Comparison of ENCODE assay signal across 2 fruit fly cellular contexts in the genomic region with DNA sequence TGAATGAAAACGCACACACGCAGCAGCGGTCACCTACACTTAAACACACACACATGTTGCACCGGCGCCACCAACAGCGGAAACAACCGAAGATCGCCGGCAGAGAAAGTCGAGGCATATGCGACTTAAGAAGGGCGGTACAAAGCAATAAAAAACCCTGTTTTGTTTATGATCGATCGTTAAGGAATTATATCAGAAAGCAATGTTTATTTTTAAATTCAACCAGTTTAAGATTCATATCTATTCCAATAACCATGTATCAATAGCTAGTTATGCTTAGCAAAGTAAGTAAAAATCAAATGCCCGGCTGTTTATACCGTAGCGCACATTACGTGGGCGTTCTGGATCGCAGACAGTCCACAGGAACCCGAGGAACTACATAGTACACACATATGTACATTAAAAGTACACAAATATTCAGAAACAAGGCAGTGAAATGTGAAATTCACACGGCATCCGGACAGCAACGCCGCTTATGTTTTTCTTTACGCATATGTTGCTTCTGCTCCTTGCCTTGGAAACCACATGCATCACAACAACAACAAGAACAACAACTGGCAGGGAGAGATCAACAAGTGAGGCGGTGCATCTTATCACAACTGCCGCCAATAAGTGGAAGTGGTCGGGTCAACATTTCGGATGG.
TF ChIP-seq lines count a peak whose summit lies in the region.

No protein-coding gene starts in this region.

TF ChIP-seq in whole organism, embryonic, 481 proteins besides CTCF, POLR2A, EP300 and RAD21 (continued from another document and continues in another):
- TF ChIP-seq sd (tag; optimal IDR thresholded peaks at IDR 0.05; lab: Kevin White, UChicago), result peak; percentile 80
- TF ChIP-seq CG34224 (GFP tag; IDR thresholded peaks at IDR 0.05; lab: Robert Waterston, UW; ENCODE audit: partially characterized antibody), result no peak
- peak; percentile 94 for TF ChIP-seq CG13123 (GFP tag; optimal IDR thresholded peaks at IDR 0.05; lab: Kevin White, UChicago)
- TF ChIP-seq CG2712 (tag; optimal IDR thresholded peaks at IDR 0.05; lab: Kevin White, UChicago), result peak; percentile 99
- TF ChIP-seq aop (GFP tag; IDR thresholded peaks at IDR 0.05; lab: Robert Waterston, UW), result peak; percentile 96
- peak; percentile 100 for TF ChIP-seq sens (GFP tag; lab: Kevin White, UChicago)
- TF ChIP-seq wdn (GFP tag; IDR thresholded peaks at IDR 0.05; lab: Robert Waterston, UW), result peak; percentile 87
- peak; percentile 47; the same call in 1 of the 2 replicates for TF ChIP-seq Poxn (GFP tag; IDR thresholded peaks at IDR 0.05; lab: Robert Waterston, UW)
- peak; percentile 97 for TF ChIP-seq CG30431 (GFP tag; optimal IDR thresholded peaks at IDR 0.05; lab: Kevin White, UChicago)
- TF ChIP-seq fu2 (GFP tag; optimal IDR thresholded peaks at IDR 0.05; lab: Kevin White, UChicago), result peak; percentile 90
- TF ChIP-seq Lim3 (GFP tag; IDR thresholded peaks at IDR 0.05; lab: Robert Waterston, UW), result peak; percentile 87; the same call in 1 of the 2 replicates
- TF ChIP-seq hkb (optimal IDR thresholded peaks at IDR 0.05; lab: Kevin White, UChicago), result peak; percentile 81
- TF ChIP-seq hkb (GFP tag; IDR thresholded peaks at IDR 0.05; lab: Robert Waterston, UW), result peak; percentile 97
- TF ChIP-seq CG15479 (GFP tag; optimal IDR thresholded peaks at IDR 0.05; lab: Kevin White, UChicago), result peak; percentile 98
- TF ChIP-seq stc (GFP tag; IDR thresholded peaks at IDR 0.05; lab: Robert Waterston, UW), result peak; percentile 97
- TF ChIP-seq CG18476 (GFP tag; optimal IDR thresholded peaks at IDR 0.05; lab: Kevin White, UChicago), result peak; percentile 97
- TF ChIP-seq CG7372 (GFP tag; IDR thresholded peaks at IDR 0.05; lab: Robert Waterston, UW), result peak; percentile 94
- TF ChIP-seq GATAe (GFP tag; conservative IDR thresholded peaks at IDR 0.05; lab: Robert Waterston, UW), result peak; percentile 78
- TF ChIP-seq Fer1 (GFP tag; optimal IDR thresholded peaks at IDR 0.05; lab: Kevin White, UChicago), result peak; percentile 94
- TF ChIP-seq CG2889 (GFP tag; IDR thresholded peaks at IDR 0.05; lab: Robert Waterston, UW), result peak; percentile 91
- TF ChIP-seq wek (GFP tag; optimal IDR thresholded peaks at IDR 0.05; lab: Kevin White, UChicago), result peak; percentile 87
- peak; percentile 93 for TF ChIP-seq dm (GFP tag; optimal IDR thresholded peaks at IDR 0.05; lab: Kevin White, UChicago)
- TF ChIP-seq HmgD (GFP tag; optimal IDR thresholded peaks at IDR 0.05; lab: Kevin White, UChicago), result peak; percentile 95
- peak; percentile 59 for TF ChIP-seq bigmax (GFP tag; optimal IDR thresholded peaks at IDR 0.05; lab: Kevin White, UChicago)
- TF ChIP-seq CG11398 (GFP tag; optimal IDR thresholded peaks at IDR 0.05; lab: Kevin White, UChicago), result peak; percentile 96
- peak; percentile 97 for TF ChIP-seq wor (GFP tag; IDR thresholded peaks at IDR 0.05; lab: Robert Waterston, UW)
- TF ChIP-seq al (GFP tag; IDR thresholded peaks at IDR 0.05; lab: Robert Waterston, UW), result peak; percentile 89
- peak; percentile 94 for TF ChIP-seq disco-r (GFP tag; optimal IDR thresholded peaks at IDR 0.05; lab: Kevin White, UChicago)
- TF ChIP-seq pho (GFP tag; optimal IDR thresholded peaks at IDR 0.05; lab: Kevin White, UChicago), result peak; percentile 92
- TF ChIP-seq gcm (GFP tag; optimal IDR thresholded peaks at IDR 0.05; lab: Kevin White, UChicago), result peak; percentile 97
- peak; percentile 98 for TF ChIP-seq CG10654 (GFP tag; optimal IDR thresholded peaks at IDR 0.05; lab: Kevin White, UChicago)
- TF ChIP-seq Rfx (GFP tag; IDR thresholded peaks at IDR 0.05; lab: Robert Waterston, UW), result peak; percentile 93
- peak; percentile 93 for TF ChIP-seq CG1024 (GFP tag; IDR thresholded peaks at IDR 0.05; lab: Robert Waterston, UW)
- TF ChIP-seq sisA (GFP tag; IDR thresholded peaks at IDR 0.05; lab: Robert Waterston, UW), result peak; percentile 96
- peak; percentile 86 for TF ChIP-seq CG9437 (GFP tag; optimal IDR thresholded peaks at IDR 0.05; lab: Kevin White, UChicago)
- peak; percentile 98 for TF ChIP-seq CG1529 (GFP tag; optimal IDR thresholded peaks at IDR 0.05; lab: Kevin White, UChicago)
- no peak for TF ChIP-seq Dref (GFP tag; IDR thresholded peaks at IDR 0.05; lab: Robert Waterston, UW)
- TF ChIP-seq nau (GFP tag; optimal IDR thresholded peaks at IDR 0.05; lab: Kevin White, UChicago), result peak; percentile 97
- TF ChIP-seq ATbp (GFP tag; optimal IDR thresholded peaks at IDR 0.05; lab: Kevin White, UChicago), result peak; percentile 98
- no peak for TF ChIP-seq BEAF-32 (GFP tag; optimal IDR thresholded peaks at IDR 0.05; lab: Kevin White, UChicago)
- no peak for TF ChIP-seq HLH4C (GFP tag; IDR thresholded peaks at IDR 0.05; lab: Robert Waterston, UW; ENCODE audit: partially characterized antibody)
- peak; percentile 96 for TF ChIP-seq esg (GFP tag; conservative IDR thresholded peaks at IDR 0.05; lab: Robert Waterston, UW)
- TF ChIP-seq CG10209 (GFP tag; optimal IDR thresholded peaks at IDR 0.05; lab: Kevin White, UChicago), result peak; percentile 96
- TF ChIP-seq Dbx (GFP tag; IDR thresholded peaks at IDR 0.05; lab: Robert Waterston, UW), result peak; percentile 81
- TF ChIP-seq ro (GFP tag; IDR thresholded peaks at IDR 0.05; lab: Robert Waterston, UW), result peak; percentile 88
- peak; percentile 96 for TF ChIP-seq bcd (GFP tag; optimal IDR thresholded peaks at IDR 0.05; lab: Kevin White, UChicago)
- TF ChIP-seq CG10543 (GFP tag; optimal IDR thresholded peaks at IDR 0.05; lab: Kevin White, UChicago), result peak; percentile 89
- peak; percentile 97 to 98 for TF ChIP-seq eve (GFP tag; optimal IDR thresholded peaks at IDR 0.05; lab: Kevin White, UChicago)
- TF ChIP-seq CG42726 (GFP tag; IDR thresholded peaks at IDR 0.05; lab: Robert Waterston, UW; ENCODE audit: partially characterized antibody), result no peak
- no peak for TF ChIP-seq usp (GFP tag; optimal IDR thresholded peaks at IDR 0.05; lab: Kevin White, UChicago)
- peak; percentile 91 for TF ChIP-seq kah (GFP tag; optimal IDR thresholded peaks at IDR 0.05; lab: Kevin White, UChicago)
- TF ChIP-seq oc (tag; optimal IDR thresholded peaks at IDR 0.05; lab: Kevin White, UChicago), result peak; percentile 97
- TF ChIP-seq CG4328 (GFP tag; optimal IDR thresholded peaks at IDR 0.05; lab: Kevin White, UChicago), result peak; percentile 94
- TF ChIP-seq H2.0 (GFP tag; IDR thresholded peaks at IDR 0.05; lab: Robert Waterston, UW), result peak; percentile 95
- peak; percentile 75 for TF ChIP-seq CG10321 (GFP tag; IDR thresholded peaks at IDR 0.05; lab: Robert Waterston, UW)
- peak; percentile 91 for TF ChIP-seq tup (GFP tag; optimal IDR thresholded peaks at IDR 0.05; lab: Kevin White, UChicago)
- TF ChIP-seq MTF-1 (GFP tag; optimal IDR thresholded peaks at IDR 0.05; lab: Kevin White, UChicago; ENCODE audit: borderline replicate concordance), result peak; percentile 96
- TF ChIP-seq Doc2 (GFP tag; IDR thresholded peaks at IDR 0.05; lab: Robert Waterston, UW), result peak; percentile 84
- peak; percentile 85 for TF ChIP-seq CG3163 (GFP tag; optimal IDR thresholded peaks at IDR 0.05; lab: Kevin White, UChicago)
- peak; percentile 99 for TF ChIP-seq CG17829 (tag; optimal IDR thresholded peaks at IDR 0.05; lab: Kevin White, UChicago)
- peak; percentile 96 for TF ChIP-seq CG7839 (tag; optimal IDR thresholded peaks at IDR 0.05; lab: Kevin White, UChicago)

TF ChIP-seq in whole organism, prepupa, 60 proteins besides CTCF, POLR2A, EP300 and RAD21 (continued from another document):
- peak; percentile 95 for TF ChIP-seq Ets96B (tag; optimal IDR thresholded peaks at IDR 0.05; lab: Kevin White, UChicago)
- peak; percentile 95 for TF ChIP-seq Sox14 (GFP tag; optimal IDR thresholded peaks at IDR 0.05; lab: Kevin White, UChicago)
- TF ChIP-seq spab (GFP tag; optimal IDR thresholded peaks at IDR 0.05; lab: Kevin White, UChicago), result peak; percentile 93
- TF ChIP-seq Sox15 (GFP tag; optimal IDR thresholded peaks at IDR 0.05; lab: Kevin White, UChicago), result peak; percentile 80
- TF ChIP-seq CG11902 (GFP tag; optimal IDR thresholded peaks at IDR 0.05; lab: Kevin White, UChicago), result peak; percentile 92
- peak; percentile 98 for TF ChIP-seq cyc (GFP tag; optimal IDR thresholded peaks at IDR 0.05; lab: Kevin White, UChicago)
- TF ChIP-seq esn (GFP tag; optimal IDR thresholded peaks at IDR 0.05; lab: Kevin White, UChicago), result peak; percentile 97
- peak; percentile 94 for TF ChIP-seq Ets21C (GFP tag; optimal IDR thresholded peaks at IDR 0.05; lab: Kevin White, UChicago)
- TF ChIP-seq CG32006 (GFP tag; optimal IDR thresholded peaks at IDR 0.05; lab: Kevin White, UChicago), result peak; percentile 96
- peak; percentile 97 for TF ChIP-seq CG3919 (GFP tag; optimal IDR thresholded peaks at IDR 0.05; lab: Kevin White, UChicago)
- peak; percentile 88 for TF ChIP-seq fd59A (GFP tag; optimal IDR thresholded peaks at IDR 0.05; lab: Kevin White, UChicago)
- peak; percentile 96 for TF ChIP-seq lz (GFP tag; optimal IDR thresholded peaks at IDR 0.05; lab: Kevin White, UChicago)
